Fruit fly (Drosophila melanogaster): ENCODE data around the gene Sh3beta.

Sh3beta gene

DNA sequence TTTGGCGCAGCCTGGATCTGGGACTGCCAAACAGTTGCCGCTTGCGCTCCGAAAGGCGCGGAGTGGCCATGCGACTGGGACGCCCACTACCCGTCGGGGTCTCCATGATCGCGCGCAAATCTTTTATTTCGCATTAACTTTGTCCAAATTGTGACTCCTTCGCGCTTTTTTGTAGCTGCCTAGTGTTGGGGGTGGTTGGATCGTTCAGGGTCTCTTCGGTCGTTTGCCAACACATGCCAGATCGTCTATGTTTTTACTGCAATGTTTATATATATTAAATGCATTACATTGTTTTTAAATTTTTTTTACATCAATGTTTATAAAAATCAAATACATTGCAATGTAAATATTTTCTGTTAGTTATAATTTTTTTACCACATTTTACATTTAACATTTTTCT, 30.3 kb downstream of the Sh3beta start (continued):
- TF ChIP-seq NFAT (GFP tag; IDR thresholded peaks at IDR 0.05) = peak; percentile 36; the same call in 1 of the 2 replicates
- TF ChIP-seq vvl (GFP tag; IDR thresholded peaks at IDR 0.05) = 0 out of 2 replicates have a peak, but pooled peaks have one; percentile 18
- no peak for TF ChIP-seq trh (GFP tag; optimal IDR thresholded peaks at IDR 0.05)
- TF ChIP-seq Hr78 (GFP tag; optimal IDR thresholded peaks at IDR 0.05) = no peak
- peak; percentile 88 for TF ChIP-seq CG10267 (tag; optimal IDR thresholded peaks at IDR 0.05)
- TF ChIP-seq mld (GFP tag; IDR thresholded peaks at IDR 0.05; ENCODE audit: partially characterized antibody) = no peak
- peak; percentile 65 for TF ChIP-seq CG3995 (GFP tag; optimal IDR thresholded peaks at IDR 0.05)
- no peak for TF ChIP-seq HmgD (GFP tag; optimal IDR thresholded peaks at IDR 0.05)
- TF ChIP-seq CG13894 (tag; optimal IDR thresholded peaks at IDR 0.05) = no peak
- no peak for TF ChIP-seq Ptx1 (GFP tag; IDR thresholded peaks at IDR 0.05)
- no peak for TF ChIP-seq CG17802 (tag; optimal IDR thresholded peaks at IDR 0.05)
- TF ChIP-seq slbo (GFP tag; IDR thresholded peaks at IDR 0.05) = peak; percentile 43; the same call in 1 of the 2 replicates
- peak; percentile 36 for TF ChIP-seq stwl (tag; optimal IDR thresholded peaks at IDR 0.05)
- no peak for TF ChIP-seq ERR (GFP tag; optimal IDR thresholded peaks at IDR 0.05)

DNA sequence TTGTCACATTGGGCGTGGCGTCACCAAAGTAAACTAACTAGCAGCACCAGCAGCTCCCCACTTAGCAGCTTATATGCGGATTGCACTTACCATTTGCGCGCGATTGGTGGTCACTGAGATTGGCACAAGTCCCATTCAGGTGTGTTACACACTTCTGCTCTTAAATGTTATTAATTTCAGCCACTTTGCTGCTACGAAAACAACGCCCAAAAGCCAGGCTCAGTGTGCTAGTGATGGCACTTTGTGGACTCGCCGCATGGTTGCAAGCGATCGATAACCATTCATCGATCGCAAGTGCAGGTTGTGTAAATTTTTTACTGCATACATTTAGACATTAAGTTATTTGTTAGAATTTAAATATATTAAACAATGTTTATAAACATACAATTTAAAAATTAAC, 34.1 kb downstream of the Sh3beta start, which contains the start of the genes wrm1 and wrm2:
Gene wrm1 (minus strand): TSS at position 237 of the 400 bp plus-strand sequence.
Gene wrm2 (minus strand): TSS at position 237 of the 400 bp plus-strand sequence.
- peak in 1 of 2 experiments; percentile 60 for TF ChIP-seq insv (GFP tag; optimal IDR thresholded peaks at IDR 0.05)
- peak; percentile 79 for TF ChIP-seq bbx (GFP tag; IDR thresholded peaks at IDR 0.05; ENCODE audit: partially characterized antibody)
- TF ChIP-seq trh (GFP tag; optimal IDR thresholded peaks at IDR 0.05) = no peak
- TF ChIP-seq Fer1 (GFP tag; optimal IDR thresholded peaks at IDR 0.05) = peak; percentile 11
- TF ChIP-seq BEAF-32 (GFP tag; optimal IDR thresholded peaks at IDR 0.05) = peak; percentile 74
- peak; percentile 19 for TF ChIP-seq sug (tag; optimal IDR thresholded peaks at IDR 0.05)
- peak; percentile 28 for TF ChIP-seq nom (GFP tag; optimal IDR thresholded peaks at IDR 0.05)
- TF ChIP-seq stwl (tag; optimal IDR thresholded peaks at IDR 0.05) = peak; percentile 76
- TF ChIP-seq mirr (GFP tag; optimal IDR thresholded peaks at IDR 0.05) = no peak
- peak; percentile 70 for TF ChIP-seq Bgb (GFP tag; IDR thresholded peaks at IDR 0.05; ENCODE audit: partially characterized antibody)
- peak; percentile 93 for TF ChIP-seq YL-1 (GFP tag; optimal IDR thresholded peaks at IDR 0.05)
- peak; percentile 69; the same call in 3 of the 4 replicates for TF ChIP-seq Dll (GFP tag; IDR thresholded peaks at IDR 0.05; ENCODE audit: partially characterized antibody)
- TF ChIP-seq CG12659 (GFP tag; optimal IDR thresholded peaks at IDR 0.05) = peak; percentile 4
- 0 out of 4 replicates have a peak, but pooled peaks have one; percentile 13 for TF ChIP-seq chinmo (GFP tag; IDR thresholded peaks at IDR 0.05; ENCODE audit: partially characterized antibody)
- TF ChIP-seq CG2129 (GFP tag; IDR thresholded peaks at IDR 0.05; ENCODE audit: partially characterized antibody) = peak; percentile 53
- peak; percentile 6 for TF ChIP-seq zen (tag; optimal IDR thresholded peaks at IDR 0.05)
- TF ChIP-seq Dp (GFP tag; optimal IDR thresholded peaks at IDR 0.05) = peak; percentile 34
- TF ChIP-seq kah (GFP tag; optimal IDR thresholded peaks at IDR 0.05) = no peak
- peak; percentile 61 for TF ChIP-seq Scr (GFP tag; IDR thresholded peaks at IDR 0.05; ENCODE audit: partially characterized antibody)
- TF ChIP-seq btn (GFP tag; optimal IDR thresholded peaks at IDR 0.05) = no peak
- TF ChIP-seq E2f2 (GFP tag; IDR thresholded peaks at IDR 0.05) = peak; percentile 48; the same call in 1 of the 2 replicates
- no peak for TF ChIP-seq ttk (GFP tag; IDR thresholded peaks at IDR 0.05)
- peak; percentile 63; the same call in 2 of the 3 replicates for TF ChIP-seq Opbp (GFP tag; IDR thresholded peaks at IDR 0.05; ENCODE audit: partially characterized antibody)
- no peak for TF ChIP-seq CG8281 (tag; optimal IDR thresholded peaks at IDR 0.05)
- peak; percentile 25 for TF ChIP-seq CG9797 (GFP tag; optimal IDR thresholded peaks at IDR 0.05)
- TF ChIP-seq CG8290 (GFP tag; optimal IDR thresholded peaks at IDR 0.05) = peak; percentile 38
- peak in 1 of 2 experiments; percentile 95 for TF ChIP-seq CG8290 (tag; optimal IDR thresholded peaks at IDR 0.05)
- TF ChIP-seq Max (GFP tag; optimal IDR thresholded peaks at IDR 0.05) = peak; percentile 31
- TF ChIP-seq CG6791 (GFP tag; IDR thresholded peaks at IDR 0.05; ENCODE audit: partially characterized antibody) = peak; percentile 67
- 0 out of 2 replicates have a peak, but pooled peaks have one; percentile 5 for TF ChIP-seq Xrp1 (GFP tag; IDR thresholded peaks at IDR 0.05)
- TF ChIP-seq CG31365 (tag; optimal IDR thresholded peaks at IDR 0.05) = no peak
- peak; percentile 66 for TF ChIP-seq amos (GFP tag; IDR thresholded peaks at IDR 0.05; ENCODE audit: partially characterized antibody)
- TF ChIP-seq tna (GFP tag; IDR thresholded peaks at IDR 0.05; ENCODE audit: partially characterized antibody) = peak; percentile 67
- no peak for TF ChIP-seq Mrtf (GFP tag; IDR thresholded peaks at IDR 0.05)
- peak; percentile 6 for TF ChIP-seq phol (tag; optimal IDR thresholded peaks at IDR 0.05)
